Worm (Caenorhabditis elegans) whole organism, L2 larva: Measurements from ENCODE around the gene F59B1.6.

Experiments
- C34F6.9 ChIP-seq: fragments of 150-350 bp; optimal IDR thresholded peaks from 2 replicates; lab custom pipeline; 2014; ENCODE audit warnings: missing biosample characterization, missing genetic modification characterization
- F13H6.1 ChIP-seq: sonication (generic microtip); optimal IDR thresholded peaks from 2 replicates; lab custom pipeline; 2016; ENCODE audit warnings: missing genetic modification characterization, missing compliant biosample characterization
- ZK546.5 ChIP-seq: sonication (generic microtip); optimal IDR thresholded peaks from 2 replicates; lab custom pipeline; 2017; ENCODE audit warnings: missing biosample characterization, missing genetic modification characterization
- alr-1 ChIP-seq: fragments of 150-350 bp; optimal IDR thresholded peaks from 2 replicates; lab custom pipeline; 2014; ENCODE audit warnings: missing biosample characterization, missing genetic modification characterization
- aly-2 ChIP-seq: fragments of 150-350 bp; optimal IDR thresholded peaks from 2 replicates; lab custom pipeline; 2014; ENCODE audit warnings: missing biosample characterization, missing genetic modification characterization
- ama-1 ChIP-seq: fragments of 150-350 bp; optimal IDR thresholded peaks from 2 replicates; lab custom pipeline; 2018; ENCODE audit warnings: inconsistent platforms
- blmp-1 ChIP-seq: sonication (generic microtip); optimal IDR thresholded peaks from 2 replicates; lab custom pipeline; 2017; ENCODE audit warnings: missing genetic modification characterization, mild to moderate bottlenecking, missing compliant biosample characterization, antibody characterized with exemption, moderate library complexity; ENCODE audit not compliant: insufficient read depth
- ceh-16 ChIP-seq: fragments of 150-350 bp; optimal IDR thresholded peaks from 2 replicates; lab custom pipeline; 2014; ENCODE audit warnings: missing biosample characterization, missing genetic modification characterization
- ceh-82 ChIP-seq: fragments of 150-350 bp; optimal IDR thresholded peaks from 2 replicates; lab custom pipeline; 2014; ENCODE audit warnings: missing biosample characterization, missing genetic modification characterization
- crh-2 ChIP-seq: sonication (generic microtip); optimal IDR thresholded peaks from 2 replicates; lab custom pipeline; 2017; ENCODE audit warnings: missing biosample characterization, missing genetic modification characterization
- dmd-4 ChIP-seq: sonication (generic microtip); optimal IDR thresholded peaks from 2 replicates; lab custom pipeline; 2017; ENCODE audit warnings: missing biosample characterization, missing genetic modification characterization
- egl-27 ChIP-seq: sonication (generic microtip); optimal IDR thresholded peaks from 3 replicates; lab custom pipeline; 2017; ENCODE audit warnings: missing biosample characterization, missing genetic modification reagents, missing genetic modification characterization
- elt-1 ChIP-seq: fragments of 150-350 bp; optimal IDR thresholded peaks from 2 replicates; lab custom pipeline; 2014; ENCODE audit warnings: missing biosample characterization, missing genetic modification characterization
- elt-3 ChIP-seq: sonication (generic microtip); optimal IDR thresholded peaks from 2 replicates; lab custom pipeline; 2017; ENCODE audit warnings: missing biosample characterization, missing genetic modification characterization
- fos-1 ChIP-seq: fragments of 150-350 bp; optimal IDR thresholded peaks from 2 replicates; lab custom pipeline; 2014; ENCODE audit warnings: missing biosample characterization, missing genetic modification characterization
- gmeb-1 ChIP-seq: fragments of 150-350 bp; optimal IDR thresholded peaks from 2 replicates; lab custom pipeline; 2014; ENCODE audit warnings: missing biosample characterization, missing genetic modification characterization
- lin-11 ChIP-seq: fragments of 150-350 bp; sonication (generic microtip); optimal IDR thresholded peaks from 2 replicates; lab custom pipeline; 2014; ENCODE audit warnings: missing biosample characterization, missing genetic modification characterization, inconsistent platforms, mixed read lengths
- lin-13 ChIP-seq: fragments of 150-350 bp; optimal IDR thresholded peaks from 2 replicates; lab custom pipeline; 2014; ENCODE audit warnings: missing biosample characterization, missing genetic modification reagents, missing genetic modification characterization
- lin-39 ChIP-seq: fragments of 150-350 bp; optimal IDR thresholded peaks from 2 replicates; lab custom pipeline; 2014; ENCODE audit warnings: missing biosample characterization, missing genetic modification reagents, missing genetic modification characterization
- lsy-2 ChIP-seq, 2 experiments: fragments of 150-350 bp in 1 of 2; sonication (generic microtip) in 1 of 2; optimal IDR thresholded peaks; 2 replicates each; lab custom pipeline; 2014 to 2017; ENCODE audit warnings: missing biosample characterization in 2 of 2, missing genetic modification characterization in 2 of 2
- mab-5 ChIP-seq: fragments of 150-350 bp; optimal IDR thresholded peaks from 2 replicates; lab custom pipeline; 2014; ENCODE audit warnings: missing biosample characterization, missing genetic modification characterization
- mbf-1 ChIP-seq: sonication (generic microtip); optimal IDR thresholded peaks from 2 replicates; lab custom pipeline; 2017; ENCODE audit warnings: missing biosample characterization, missing genetic modification characterization
- mdl-1 ChIP-seq, 2 experiments: fragments of 150-350 bp in 1 of 2; sonication (generic microtip) in 1 of 2; optimal IDR thresholded peaks; 2 replicates each; lab custom pipeline; 2017; ENCODE audit warnings: missing biosample characterization in 2 of 2, missing genetic modification characterization in 2 of 2
- nhr-10 ChIP-seq: sonication (generic microtip); optimal IDR thresholded peaks from 2 replicates; lab custom pipeline; 2017; ENCODE audit warnings: missing biosample characterization, missing genetic modification characterization
- nhr-11 ChIP-seq: fragments of 150-350 bp; optimal IDR thresholded peaks from 2 replicates; lab custom pipeline; 2014; ENCODE audit warnings: missing biosample characterization, missing genetic modification characterization
- nhr-12 ChIP-seq: fragments of 150-350 bp; optimal IDR thresholded peaks from 2 replicates; lab custom pipeline; 2014; ENCODE audit warnings: missing biosample characterization, missing genetic modification characterization
- nhr-129 ChIP-seq: fragments of 150-350 bp; optimal IDR thresholded peaks from 2 replicates; lab custom pipeline; 2014; ENCODE audit warnings: missing biosample characterization, missing genetic modification characterization
- nhr-21 ChIP-seq: fragments of 150-350 bp; optimal IDR thresholded peaks from 2 replicates; lab custom pipeline; 2014; ENCODE audit warnings: missing biosample characterization, missing genetic modification characterization
- nhr-23 ChIP-seq: fragments of 150-350 bp; optimal IDR thresholded peaks from 2 replicates; lab custom pipeline; 2014; ENCODE audit warnings: missing biosample characterization, missing genetic modification reagents, missing genetic modification characterization
- nhr-237 ChIP-seq: fragments of 150-350 bp; optimal IDR thresholded peaks from 2 replicates; lab custom pipeline; 2014; ENCODE audit warnings: missing biosample characterization, missing genetic modification characterization
- nhr-25 ChIP-seq: fragments of 150-350 bp; sonication (generic microtip); optimal IDR thresholded peaks from 3 replicates; lab custom pipeline; 2014; ENCODE audit warnings: missing biosample characterization, missing genetic modification characterization
- nhr-6 ChIP-seq: fragments of 150-350 bp; optimal IDR thresholded peaks from 2 replicates; lab custom pipeline; 2014; ENCODE audit warnings: missing biosample characterization, missing genetic modification characterization
- nhr-77 ChIP-seq: fragments of 150-350 bp; optimal IDR thresholded peaks from 2 replicates; lab custom pipeline; 2014; ENCODE audit warnings: missing biosample characterization, missing genetic modification characterization
- peb-1 ChIP-seq: fragments of 150-350 bp; optimal IDR thresholded peaks from 2 replicates; lab custom pipeline; 2014; ENCODE audit warnings: missing biosample characterization, missing genetic modification characterization
- sem-4 ChIP-seq: fragments of 150-350 bp; optimal IDR thresholded peaks from 2 replicates; lab custom pipeline; 2014; ENCODE audit warnings: missing biosample characterization, missing genetic modification reagents, missing genetic modification characterization
- skn-1 ChIP-seq: sonication (generic microtip); optimal IDR thresholded peaks from 2 replicates; lab custom pipeline; 2017; ENCODE audit warnings: missing biosample characterization, missing genetic modification characterization
- sma-3 ChIP-seq: sonication (generic microtip); optimal IDR thresholded peaks from 2 replicates; lab custom pipeline; 2016; ENCODE audit warnings: missing genetic modification reagents, missing genetic modification characterization, missing compliant biosample characterization
- sma-9 ChIP-seq, 2 experiments: fragments of 150-350 bp in 1 of 2; sonication (generic microtip) in 1 of 2; optimal IDR thresholded peaks; 2 replicates each; lab custom pipeline; 2014 to 2016; ENCODE audit warnings: missing genetic modification characterization in 2 of 2, mild to moderate bottlenecking in 1 of 2, missing biosample characterization in 1 of 2, missing compliant biosample characterization in 1 of 2, missing genetic modification reagents in 1 of 2, moderate library complexity in 1 of 2
- snpc-4 ChIP-seq: fragments of 150-350 bp; optimal IDR thresholded peaks from 2 replicates; lab custom pipeline; 2014; ENCODE audit warnings: missing biosample characterization, missing genetic modification characterization
- unc-39 ChIP-seq: fragments of 150-350 bp; optimal IDR thresholded peaks from 2 replicates; lab custom pipeline; 2014; ENCODE audit warnings: missing biosample characterization, missing genetic modification characterization
- unc-55 ChIP-seq: fragments of 150-350 bp; sonication (generic microtip); optimal IDR thresholded peaks from 3 replicates; lab custom pipeline; 2014; ENCODE audit warnings: missing biosample characterization, missing genetic modification reagents, missing genetic modification characterization
- unc-62 ChIP-seq: fragments of 150-350 bp; optimal IDR thresholded peaks from 2 replicates; lab custom pipeline; 2014; ENCODE audit warnings: missing biosample characterization, missing genetic modification reagents, missing genetic modification characterization
- zag-1 ChIP-seq: fragments of 150-350 bp; optimal IDR thresholded peaks from 2 replicates; lab custom pipeline; 2014; ENCODE audit warnings: missing biosample characterization, missing genetic modification characterization
- ztf-11 ChIP-seq: sonication (generic microtip); optimal IDR thresholded peaks from 2 replicates; lab custom pipeline; 2017; ENCODE audit warnings: missing biosample characterization, missing genetic modification characterization
- ztf-4 ChIP-seq: fragments of 150-350 bp; optimal IDR thresholded peaks from 2 replicates; lab custom pipeline; 2014; ENCODE audit warnings: missing biosample characterization, missing genetic modification characterization

The F59B1.6 gene

DNA sequence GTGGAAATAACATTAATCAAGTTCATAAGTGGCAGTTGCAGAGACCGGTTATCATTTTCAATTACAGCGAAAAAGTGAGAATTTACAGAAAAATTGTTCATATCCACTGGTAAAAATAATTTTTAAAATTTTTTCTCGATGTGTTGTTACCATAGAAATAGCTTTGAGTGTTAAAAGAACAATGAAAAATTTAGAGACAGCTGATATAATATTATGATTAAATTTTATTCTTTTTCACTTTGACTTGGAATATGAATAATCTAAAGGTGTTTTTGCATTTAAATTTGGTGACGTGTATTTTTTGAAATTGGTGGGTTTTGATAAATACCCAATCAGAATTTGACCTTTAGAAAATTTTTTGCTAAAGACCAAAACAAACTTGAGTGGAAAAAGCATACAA lies at the start of gene F59B1.6:
F59B1.6 (minus strand) TSS at position 101 of the 400 bp plus-strand sequence.
- TF ChIP-seq nhr-77 (tag; lab: Kevin White, UChicago) = no peak
- TF ChIP-seq blmp-1 = no peak
- no peak for TF ChIP-seq nhr-21 (tag; lab: Kevin White, UChicago)
- no peak for TF ChIP-seq sma-3 (GFP tag; lab: Kevin White, UChicago)
- TF ChIP-seq lin-39 (tag; lab: Kevin White, UChicago) = no peak
- no peak for TF ChIP-seq nhr-23 (tag; lab: Kevin White, UChicago)
- TF ChIP-seq alr-1 (tag; lab: Kevin White, UChicago) = no peak
- TF ChIP-seq nhr-237 (tag; lab: Kevin White, UChicago) = no peak
- no peak for TF ChIP-seq snpc-4 (tag; lab: Kevin White, UChicago)
- TF ChIP-seq F13H6.1 = no peak
- no peak for TF ChIP-seq ceh-16 (tag; lab: Kevin White, UChicago)
- TF ChIP-seq gmeb-1 (tag; lab: Kevin White, UChicago) = no peak
- TF ChIP-seq lin-11 (tag; lab: Kevin White, UChicago) = no peak

DNA sequence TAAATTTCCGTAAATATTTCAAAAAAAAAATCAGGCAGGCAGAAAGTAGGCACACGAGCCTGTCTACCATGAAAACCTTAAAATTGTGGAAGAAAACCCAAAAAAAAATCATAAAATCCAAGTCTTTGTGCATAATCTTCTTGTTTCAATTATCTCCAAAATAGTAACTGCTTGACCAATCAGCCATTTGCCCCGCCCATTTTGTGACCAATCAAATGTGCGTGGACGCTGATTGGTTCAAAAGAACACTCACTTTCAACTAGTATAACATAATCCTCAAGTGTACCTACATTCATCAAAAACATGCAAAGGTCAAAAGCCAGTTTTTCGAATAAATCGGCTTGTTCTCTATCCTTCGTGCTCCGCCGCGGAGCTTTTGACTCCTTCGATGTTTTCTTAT lies 47.0 kb upstream of the F59B1.6 start:
- TF ChIP-seq unc-55 (GFP tag; lab: Kevin White, UChicago) (no peak), F13H6.1 (no peak), mbf-1 (tag; lab: Kevin White, UChicago) (no peak), nhr-10 (tag; lab: Kevin White, UChicago) (no peak), nhr-25 (no peak), dmd-4 (tag; lab: Kevin White, UChicago) (no peak)

DNA sequence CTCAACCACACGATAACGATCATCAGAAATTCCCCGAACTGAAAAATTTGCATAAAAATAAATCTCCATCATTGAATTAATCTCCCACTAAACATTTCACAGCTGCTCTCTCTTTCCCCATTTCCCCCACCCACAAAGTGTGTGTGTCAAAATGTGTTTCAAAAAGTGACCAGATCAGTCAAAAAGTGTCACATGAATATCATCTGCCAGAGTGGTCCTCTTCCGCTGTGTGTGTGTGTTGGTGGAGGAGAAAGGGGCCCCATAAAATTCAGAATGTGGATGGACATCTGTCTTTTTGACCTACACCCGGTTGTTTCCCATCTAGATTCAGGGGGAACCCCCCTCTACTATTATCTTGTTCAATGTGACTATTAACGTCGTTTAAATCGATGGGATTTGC lies 45.7 kb upstream of the F59B1.6 start:
- TF ChIP-seq mbf-1 (tag; lab: Kevin White, UChicago) = no peak
- no peak for TF ChIP-seq zag-1 (tag; lab: Kevin White, UChicago)
- TF ChIP-seq nhr-12 (tag; lab: Kevin White, UChicago) = no peak
- TF ChIP-seq unc-55 (GFP tag; lab: Kevin White, UChicago) = no peak
- no peak for TF ChIP-seq lin-11 (tag; lab: Kevin White, UChicago)
- no peak for TF ChIP-seq nhr-10 (tag; lab: Kevin White, UChicago)
- no peak for TF ChIP-seq nhr-21 (tag; lab: Kevin White, UChicago)
- TF ChIP-seq ZK546.5 (tag; lab: Kevin White, UChicago) = no peak
- no peak for TF ChIP-seq alr-1 (tag; lab: Kevin White, UChicago)
- TF ChIP-seq nhr-237 (tag; lab: Kevin White, UChicago) = no peak
- TF ChIP-seq nhr-77 (tag; lab: Kevin White, UChicago) = no peak
- no peak for TF ChIP-seq snpc-4 (tag; lab: Kevin White, UChicago)
- no peak for TF ChIP-seq dmd-4 (tag; lab: Kevin White, UChicago)
- peak; percentile 32 for TF ChIP-seq C34F6.9
- no peak for TF ChIP-seq ceh-82 (tag; lab: Kevin White, UChicago)
- TF ChIP-seq mdl-1 (tag; optimal IDR thresholded peaks at IDR 0.05; lab: Kevin White, UChicago) = no peak
- TF ChIP-seq ztf-4 = no peak
- TF ChIP-seq nhr-11 (tag; lab: Kevin White, UChicago) = no peak
- no peak for TF ChIP-seq aly-2 (tag; lab: Kevin White, UChicago)
- no peak for TF ChIP-seq lin-39 (tag; lab: Kevin White, UChicago)
- peak; percentile 57 for TF ChIP-seq F13H6.1
- TF ChIP-seq ama-1 (lab: Kevin White, UChicago) = no peak
- no peak for TF ChIP-seq sma-3 (GFP tag; lab: Kevin White, UChicago)
- TF ChIP-seq lsy-2 (tag; optimal IDR thresholded peaks at IDR 0.05; lab: Kevin White, UChicago) = no peak
- TF ChIP-seq crh-2 (tag; lab: Kevin White, UChicago) = no peak
- no peak for TF ChIP-seq nhr-25
- no peak for TF ChIP-seq elt-3 (tag; lab: Kevin White, UChicago)
- TF ChIP-seq nhr-129 (tag; lab: Kevin White, UChicago) = peak; percentile 56
- no peak for TF ChIP-seq fos-1 (tag; lab: Kevin White, UChicago)
- TF ChIP-seq skn-1 (tag; lab: Kevin White, UChicago) = no peak
- no peak for TF ChIP-seq sem-4 (tag; lab: Kevin White, UChicago)
- TF ChIP-seq egl-27 (tag; lab: Kevin White, UChicago) = no peak
- TF ChIP-seq nhr-6 = no peak
- TF ChIP-seq sma-9 (GFP tag; optimal IDR thresholded peaks at IDR 0.05; lab: Kevin White, UChicago) = peak; percentile 24
- TF ChIP-seq sma-9 (tag; optimal IDR thresholded peaks at IDR 0.05; lab: Kevin White, UChicago) = no peak
- no peak for TF ChIP-seq lin-13 (GFP tag; lab: Kevin White, UChicago)
- no peak for TF ChIP-seq peb-1
- TF ChIP-seq ceh-16 (tag; lab: Kevin White, UChicago) = no peak
- no peak for TF ChIP-seq ztf-11
- no peak for TF ChIP-seq gmeb-1 (tag; lab: Kevin White, UChicago)
- no peak for TF ChIP-seq unc-62 (GFP tag; lab: Kevin White, UChicago)
- TF ChIP-seq mab-5 (tag; lab: Kevin White, UChicago) = peak; percentile 55
- TF ChIP-seq elt-1 (tag; lab: Kevin White, UChicago) = no peak
- TF ChIP-seq unc-39 (tag; lab: Kevin White, UChicago) = no peak
